Worm (Caenorhabditis elegans) whole organism, L3 larva: ENCODE data around the gene Y51A2B.6.

ENCODE experiments used
- ceh-28 ChIP-seq: fragments of 150-350 bp; optimal IDR thresholded peaks from 2 replicates; lab custom pipeline; 2014; ENCODE audit warnings: missing biosample characterization, missing genetic modification reagents, missing genetic modification characterization
- daf-12 ChIP-seq: fragments of 150-350 bp; optimal IDR thresholded peaks from 2 replicates; lab custom pipeline; 2014; ENCODE audit warnings: missing biosample characterization, missing genetic modification reagents, missing genetic modification characterization
- egl-5 ChIP-seq: fragments of 150-350 bp; optimal IDR thresholded peaks from 2 replicates; lab custom pipeline; 2017; ENCODE audit warnings: missing biosample characterization, missing genetic modification reagents, missing genetic modification characterization, inconsistent platforms
- elt-1 ChIP-seq: fragments of 150-350 bp; optimal IDR thresholded peaks from 2 replicates; lab custom pipeline; 2014; ENCODE audit warnings: missing biosample characterization, missing genetic modification characterization
- elt-2 ChIP-seq: sonication (generic microtip); optimal IDR thresholded peaks from 2 replicates; lab custom pipeline; 2016; ENCODE audit warnings: missing genetic modification reagents, mild to moderate bottlenecking, missing genetic modification characterization, missing compliant biosample characterization
- elt-3 ChIP-seq, 3 experiments: fragments of 150-350 bp in 1 of 3; sonication (generic microtip) in 2 of 3; optimal IDR thresholded peaks; 2 replicates in 2 of 3; 4 replicates in 1 of 3; lab custom pipeline; 2014 to 2017; ENCODE audit warnings: missing biosample characterization in 3 of 3, missing genetic modification characterization in 3 of 3
- eor-1 ChIP-seq, 2 experiments: fragments of 150-350 bp; optimal IDR thresholded peaks; 2 replicates each; lab custom pipeline; 2014 to 2018; ENCODE audit warnings: missing biosample characterization in 2 of 2, missing genetic modification characterization in 2 of 2
- fkh-10 ChIP-seq: sonication (generic microtip); optimal IDR thresholded peaks from 2 replicates; lab custom pipeline; 2017; ENCODE audit warnings: missing biosample characterization, missing genetic modification reagents, missing genetic modification characterization
- jun-1 ChIP-seq: fragments of 150-350 bp; optimal IDR thresholded peaks from 2 replicates; lab custom pipeline; 2014; ENCODE audit warnings: missing biosample characterization, missing genetic modification reagents, missing genetic modification characterization
- lin-39 ChIP-seq: fragments of 150-350 bp; optimal IDR thresholded peaks from 2 replicates; lab custom pipeline; 2018; ENCODE audit warnings: missing biosample characterization, missing genetic modification reagents, missing genetic modification characterization
- lsy-12 ChIP-seq: sonication (generic microtip); optimal IDR thresholded peaks from 2 replicates; lab custom pipeline; 2016; ENCODE audit warnings: mild to moderate bottlenecking, missing genetic modification characterization, missing compliant biosample characterization
- nhr-12 ChIP-seq: fragments of 150-350 bp; optimal IDR thresholded peaks from 2 replicates; lab custom pipeline; 2014; ENCODE audit warnings: missing biosample characterization, missing genetic modification characterization
- nhr-237 ChIP-seq: fragments of 150-350 bp; optimal IDR thresholded peaks from 2 replicates; lab custom pipeline; 2014; ENCODE audit warnings: missing biosample characterization, missing genetic modification characterization
- nhr-28 ChIP-seq: fragments of 150-350 bp; optimal IDR thresholded peaks from 2 replicates; lab custom pipeline; 2014; ENCODE audit warnings: missing biosample characterization, missing genetic modification characterization
- sea-2 ChIP-seq: fragments of 150-350 bp; sonication (generic microtip); optimal IDR thresholded peaks from 4 replicates; lab custom pipeline; 2014; ENCODE audit warnings: missing biosample characterization, missing genetic modification reagents, missing genetic modification characterization
- snpc-4 ChIP-seq: fragments of 150-350 bp; optimal IDR thresholded peaks from 2 replicates; lab custom pipeline; 2014; ENCODE audit warnings: missing biosample characterization, missing genetic modification characterization
- tbx-2 ChIP-seq: sonication (generic microtip); optimal IDR thresholded peaks from 2 replicates; lab custom pipeline; 2016; ENCODE audit warnings: mild to moderate bottlenecking, missing genetic modification characterization, missing compliant biosample characterization
- unc-39 ChIP-seq: sonication (generic microtip); optimal IDR thresholded peaks from 4 replicates; lab custom pipeline; 2017; ENCODE audit warnings: missing biosample characterization, missing genetic modification characterization
- ztf-4 ChIP-seq: fragments of 150-350 bp; optimal IDR thresholded peaks from 2 replicates; lab custom pipeline; 2014; ENCODE audit warnings: missing biosample characterization, missing genetic modification characterization

The Y51A2B.6 gene

ce11 chrV:18346080-18346479 lies 48.0 kb downstream of the Y51A2B.6 start (continued):
- TF ChIP-seq egl-5 (tag; lab: Kevin White, UChicago) = no peak
- no peak for TF ChIP-seq daf-12
- TF ChIP-seq tbx-2 (tag; lab: Kevin White, UChicago) = no peak
- TF ChIP-seq jun-1 (tag; lab: Kevin White, UChicago) = peak; percentile 98
- TF ChIP-seq nhr-12 (tag; lab: Kevin White, UChicago) = no peak
- TF ChIP-seq lin-39 (tag; lab: Kevin White, UChicago) = no peak
- TF ChIP-seq elt-3 (tag; optimal IDR thresholded peaks at IDR 0.05; lab: Kevin White, UChicago) = peak; percentile 68 to 96 (median 94)
- no peak for TF ChIP-seq nhr-237 (tag; lab: Kevin White, UChicago)
- peak; percentile 100 for TF ChIP-seq elt-2 (tag; lab: Kevin White, UChicago)
- TF ChIP-seq fkh-10 = no peak

ce11 chrV:18344194-18344593 lies 49.9 kb downstream of the Y51A2B.6 start:
- TF ChIP-seq sea-2 (GFP tag; lab: Kevin White, UChicago) (no peak), snpc-4 (tag; lab: Kevin White, UChicago) (no peak), unc-39 (no peak), eor-1 (tag; optimal IDR thresholded peaks at IDR 0.05; lab: Kevin White, UChicago) (no peak), ceh-28 (tag; lab: Kevin White, UChicago) (no peak), elt-1 (tag; lab: Kevin White, UChicago) (no peak), nhr-28 (tag; lab: Kevin White, UChicago) (no peak), lsy-12 (tag; lab: Kevin White, UChicago) (no peak), daf-12 (no peak), ztf-4 (no peak)
